Worm (Caenorhabditis elegans) whole organism, L1 larva: ENCODE results near the gene cht-1.

Experiments used
- dpl-1 ChIP-seq, 3 experiments: fragments of 150-350 bp in 2 of 3; sonication (generic microtip) in 1 of 3; optimal IDR thresholded peaks; 2 replicates each; lab custom pipeline; 2014 to 2017; ENCODE audit warnings: missing biosample characterization in 3 of 3, missing genetic modification characterization in 3 of 3, missing genetic modification reagents in 3 of 3
- ets-5 ChIP-seq: fragments of 200-800 bp; sonication (Bioruptor generic); IDR thresholded peaks from 2 replicates; pipeline ENCODE4 v1.3.6; 2022; ENCODE audit warnings: missing genetic modification characterization, missing compliant biosample characterization
- nhr-12 ChIP-seq: sonication (generic microtip); optimal IDR thresholded peaks from 2 replicates; lab custom pipeline; 2017; ENCODE audit warnings: missing biosample characterization, missing genetic modification characterization

DNA sequence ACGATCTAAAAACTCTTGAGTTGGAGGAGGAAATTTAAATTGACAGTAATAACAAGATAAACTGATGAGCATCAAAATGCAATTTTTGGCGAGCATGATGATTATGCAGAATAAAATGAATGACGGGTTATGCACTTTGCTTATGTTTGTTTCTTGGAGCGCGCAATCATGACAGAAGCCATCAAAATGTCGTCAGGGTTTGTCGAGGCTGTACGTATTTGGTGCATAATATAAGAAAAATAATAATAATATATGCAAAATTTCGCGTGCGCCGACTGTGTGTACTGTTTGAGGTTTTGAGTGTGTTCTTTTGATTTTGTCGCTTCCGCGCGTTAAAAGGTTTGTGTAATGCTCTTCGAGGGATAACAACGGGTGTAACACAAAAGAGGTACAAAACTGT lies 49.5 kb downstream of the cht-1 start, which contains the start of gene nspg-4:
- TF ChIP-seq ets-5 (GFP tag; lab: Robert Waterston, UW) (no peak), dpl-1 (GFP tag; optimal IDR thresholded peaks at IDR 0.05; lab: Kevin White, UChicago) (no peak), nhr-12 (no peak)
